Fruit fly (Drosophila melanogaster) whole organism, embryonic: Measurements from ENCODE around the gene nmo.
"Not testable (repeated sequence)": the region's sequence is repeated elsewhere in the genome, so short reads cannot be mapped to it uniquely, and the experiment has no call there.

ENCODE experiments used
- CG18599 ChIP-seq: fragments of 200-800 bp; sonication (Bioruptor generic); optimal IDR thresholded peaks from 3 replicates; lab custom pipeline; 2017; ENCODE audit warnings: missing biosample characterization, missing genetic modification characterization, mild to moderate bottlenecking, moderate library complexity, missing genetic modification reagents
- CG6791 ChIP-seq: fragments of 200-800 bp; sonication (Bioruptor generic); IDR thresholded peaks from 3 replicates; pipeline ENCODE4 v1.3.6; 2022; ENCODE audit warnings: missing biosample characterization, missing genetic modification characterization; ENCODE audit not compliant: partially characterized antibody
- CG8359 ChIP-seq: fragments of 200-800 bp; sonication (Bioruptor generic); optimal IDR thresholded peaks from 2 replicates; lab custom pipeline; 2017; ENCODE audit warnings: missing biosample characterization, mild to moderate bottlenecking, missing genetic modification characterization, borderline replicate concordance
- Ssrp ChIP-seq: fragments of 200-800 bp; sonication (Bioruptor generic); optimal IDR thresholded peaks from 2 replicates; lab custom pipeline; 2018; ENCODE audit warnings: missing biosample characterization, mild to moderate bottlenecking, missing genetic modification characterization, moderate library complexity

- TF ChIP-seq CG18599 (GFP tag; lab: Kevin White, UChicago) = peak; percentile 20
- not testable (repeated sequence) for TF ChIP-seq CG8359 (GFP tag; lab: Kevin White, UChicago); Ssrp (tag; lab: Kevin White, UChicago)
- peak; percentile 88; the same call in 2 of the 3 replicates for TF ChIP-seq CG6791
Observed at dm6 chr3L:8060188-8060856, 81.5 kb downstream of the nmo start.
